Fruit fly (Drosophila melanogaster) whole organism, embryonic: ENCODE data around the gene CG42540.
A peak's percentile ranks its signal among the peaks of the same experiment; 100 is the strongest.

ENCODE experiments used
- ATbp ChIP-seq: fragments of 200-800 bp; sonication (Bioruptor generic); optimal IDR thresholded peaks from 2 replicates; lab custom pipeline; 2017; ENCODE audit warnings: missing biosample characterization, mild to moderate bottlenecking, missing genetic modification characterization, missing genetic modification reagents
- Bgb ChIP-seq: fragments of 200-800 bp; sonication (Bioruptor generic); IDR thresholded peaks from 2 replicates; pipeline ENCODE4 v1.3.6; 2022; ENCODE audit warnings: missing biosample characterization, missing genetic modification characterization; ENCODE audit not compliant: partially characterized antibody
- CG11696 ChIP-seq: fragments of 200-800 bp; sonication (Bioruptor generic); IDR thresholded peaks from 2 replicates; pipeline ENCODE4 v1.3.6; 2022; ENCODE audit warnings: missing biosample characterization, missing genetic modification characterization
- CG12659 ChIP-seq: fragments of 200-800 bp; sonication (Bioruptor generic); optimal IDR thresholded peaks from 3 replicates; lab custom pipeline; 2017; ENCODE audit warnings: mild to moderate bottlenecking, missing biosample characterization, missing genetic modification reagents, missing genetic modification characterization
- CG13775 ChIP-seq: fragments of 200-800 bp; sonication (Bioruptor generic); optimal IDR thresholded peaks from 3 replicates; lab custom pipeline; 2017; ENCODE audit warnings: missing biosample characterization, mild to moderate bottlenecking, missing genetic modification characterization
- CG15514 ChIP-seq: fragments of 200-800 bp; sonication (Bioruptor generic); optimal IDR thresholded peaks from 3 replicates; lab custom pipeline; 2017; ENCODE audit warnings: missing biosample characterization, missing genetic modification characterization, mild to moderate bottlenecking, moderate library complexity, missing genetic modification reagents
- CG15601 ChIP-seq: fragments of 200-800 bp; sonication (Bioruptor generic); optimal IDR thresholded peaks from 3 replicates; lab custom pipeline; 2019; ENCODE audit warnings: missing biosample characterization, mild to moderate bottlenecking, missing genetic modification characterization, moderate library complexity
- CG17912 ChIP-seq: fragments of 200-800 bp; sonication (Bioruptor generic); optimal IDR thresholded peaks from 2 replicates; lab custom pipeline; 2018; ENCODE audit warnings: missing biosample characterization, mild to moderate bottlenecking, missing genetic modification characterization
- CG2199 ChIP-seq: fragments of 200-800 bp; sonication (Bioruptor generic); IDR thresholded peaks from 3 replicates; pipeline ENCODE4 v1.3.6; 2022; ENCODE audit warnings: missing biosample characterization, missing genetic modification characterization
- CG32772 ChIP-seq: fragments of 200-800 bp; sonication (Bioruptor generic); IDR thresholded peaks from 2 replicates; pipeline ENCODE4 v1.3.6; 2022; ENCODE audit warnings: missing biosample characterization, missing genetic modification characterization
- CG7357 ChIP-seq: fragments of 200-800 bp; sonication (Bioruptor generic); IDR thresholded peaks from 3 replicates; pipeline ENCODE4 v1.3.6; 2022; ENCODE audit warnings: missing biosample characterization, missing genetic modification characterization
- CG7372 ChIP-seq: fragments of 200-800 bp; sonication (Bioruptor generic); IDR thresholded peaks from 2 replicates; pipeline ENCODE4 v1.3.6; 2022; ENCODE audit warnings: missing biosample characterization, missing genetic modification characterization
- CG8359 ChIP-seq: fragments of 200-800 bp; sonication (Bioruptor generic); optimal IDR thresholded peaks from 2 replicates; lab custom pipeline; 2017; ENCODE audit warnings: missing biosample characterization, mild to moderate bottlenecking, missing genetic modification characterization, borderline replicate concordance
- CG8388 ChIP-seq: fragments of 200-800 bp; sonication (Bioruptor generic); optimal IDR thresholded peaks from 2 replicates; lab custom pipeline; 2019; ENCODE audit warnings: missing biosample characterization, mild to moderate bottlenecking, missing genetic modification characterization, moderate library complexity
- D19B ChIP-seq: fragments of 200-800 bp; sonication (Bioruptor generic); optimal IDR thresholded peaks from 2 replicates; lab custom pipeline; 2017; ENCODE audit warnings: missing biosample characterization, mild to moderate bottlenecking, missing genetic modification characterization
- Dek ChIP-seq: fragments of 200-800 bp; sonication (Bioruptor generic); optimal IDR thresholded peaks from 3 replicates; lab custom pipeline; 2019; ENCODE audit warnings: missing biosample characterization, mild to moderate bottlenecking, missing genetic modification characterization, moderate library complexity
- Dip2 ChIP-seq: fragments of 200-800 bp; sonication (Bioruptor generic); IDR thresholded peaks from 2 replicates; pipeline ENCODE4 v1.3.6; 2022; ENCODE audit warnings: missing biosample characterization, missing genetic modification characterization
- Doc2 ChIP-seq: fragments of 200-800 bp; sonication (Bioruptor generic); IDR thresholded peaks from 2 replicates; pipeline ENCODE4 v1.3.6; 2022; ENCODE audit warnings: missing biosample characterization, missing genetic modification characterization
- Fer2 ChIP-seq: fragments of 200-800 bp; sonication (Bioruptor generic); optimal IDR thresholded peaks from 2 replicates; lab custom pipeline; 2018; ENCODE audit warnings: missing biosample characterization, mild to moderate bottlenecking, missing genetic modification characterization, moderate library complexity
- Fer3 ChIP-seq: fragments of 200-800 bp; sonication (Bioruptor generic); optimal IDR thresholded peaks from 2 replicates; lab custom pipeline; 2018; ENCODE audit warnings: missing biosample characterization, mild to moderate bottlenecking, missing genetic modification characterization, moderate library complexity
- GATAe ChIP-seq: fragments of 200-800 bp; sonication (Bioruptor generic); conservative IDR thresholded peaks from 2 replicates; pipeline ENCODE4 v1.3.6; 2022; ENCODE audit warnings: missing biosample characterization, missing genetic modification characterization
- HLHmδ ChIP-seq: fragments of 200-800 bp; sonication (Bioruptor generic); optimal IDR thresholded peaks from 2 replicates; lab custom pipeline; 2018; ENCODE audit warnings: missing biosample characterization, mild to moderate bottlenecking, missing genetic modification characterization, moderate library complexity
- HmgD ChIP-seq: fragments of 200-800 bp; sonication (Bioruptor generic); optimal IDR thresholded peaks from 3 replicates; lab custom pipeline; 2016; ENCODE audit warnings: missing biosample characterization, missing genetic modification characterization
- Hmr ChIP-seq: fragments of 200-800 bp; sonication (Bioruptor generic); optimal IDR thresholded peaks from 3 replicates; lab custom pipeline; 2017; ENCODE audit warnings: mild to moderate bottlenecking, missing biosample characterization, missing genetic modification reagents, missing genetic modification characterization
- Kr ChIP-seq: fragments of 200-800 bp; sonication (Bioruptor generic); optimal IDR thresholded peaks from 2 replicates; lab custom pipeline; 2017; ENCODE audit warnings: missing biosample characterization, mild to moderate bottlenecking, missing genetic modification characterization
- Lpt ChIP-seq: fragments of >200 bp; optimal IDR thresholded peaks from 2 replicates; lab custom pipeline; 2018; ENCODE audit warnings: missing biosample characterization, missing genetic modification characterization
- MTF-1 ChIP-seq: fragments of 200-800 bp; sonication (Bioruptor generic); optimal IDR thresholded peaks from 2 replicates; lab custom pipeline; 2018; ENCODE audit warnings: missing biosample characterization, mild to moderate bottlenecking, missing genetic modification characterization, borderline replicate concordance
- Med ChIP-seq: fragments of 200-800 bp; sonication (Bioruptor generic); peaks from one replicate; lab custom pipeline; 2016; ENCODE audit warnings: missing biosample characterization, missing genetic modification characterization, mild to moderate bottlenecking, inconsistent platforms, moderate library complexity
- NFAT ChIP-seq: fragments of 200-800 bp; sonication (Bioruptor generic); IDR thresholded peaks from 2 replicates; pipeline ENCODE4 v1.3.6; 2022; ENCODE audit warnings: missing biosample characterization, missing genetic modification characterization
- Nf-YA ChIP-seq: fragments of 200-800 bp; sonication (Bioruptor generic); IDR thresholded peaks from 2 replicates; pipeline ENCODE4 v1.3.6; 2022; ENCODE audit warnings: missing biosample characterization, missing genetic modification characterization
- PHDP ChIP-seq: fragments of 200-800 bp; sonication (Bioruptor generic); optimal IDR thresholded peaks from 3 replicates; lab custom pipeline; 2018; ENCODE audit warnings: missing biosample characterization, mild to moderate bottlenecking, missing genetic modification characterization, moderate library complexity
- Sox102F ChIP-seq: fragments of 200-800 bp; sonication (Bioruptor generic); optimal IDR thresholded peaks from 2 replicates; lab custom pipeline; 2018; ENCODE audit warnings: missing biosample characterization, mild to moderate bottlenecking, missing genetic modification characterization, moderate library complexity
- aop ChIP-seq: fragments of 200-800 bp; sonication (Bioruptor generic); IDR thresholded peaks from 2 replicates; pipeline ENCODE4 v1.3.6; 2022; ENCODE audit warnings: missing biosample characterization, missing genetic modification characterization
- ap ChIP-seq: fragments of 200-800 bp; sonication (Bioruptor generic); IDR thresholded peaks from 2 replicates; pipeline ENCODE4 v1.3.6; 2022; ENCODE audit warnings: missing biosample characterization, missing genetic modification characterization
- cg ChIP-seq: fragments of 200-800 bp; sonication (Bioruptor generic); optimal IDR thresholded peaks from 3 replicates; lab custom pipeline; 2019; ENCODE audit warnings: missing biosample characterization, mild to moderate bottlenecking, missing genetic modification characterization, moderate library complexity
- danr ChIP-seq: fragments of 200-800 bp; sonication (Bioruptor generic); IDR thresholded peaks from 2 replicates; pipeline ENCODE4 v1.3.6; 2022; ENCODE audit warnings: missing biosample characterization, missing genetic modification characterization
- dati ChIP-seq: fragments of 200-800 bp; sonication (Bioruptor generic); IDR thresholded peaks from 2 replicates; pipeline ENCODE4 v1.3.6; 2022; ENCODE audit warnings: missing biosample characterization, missing genetic modification characterization
- gfzf ChIP-seq: fragments of 200-800 bp; sonication (Bioruptor generic); optimal IDR thresholded peaks from 2 replicates; lab custom pipeline; 2016; ENCODE audit warnings: missing biosample characterization, mild to moderate bottlenecking, missing genetic modification characterization, moderate library complexity
- insv ChIP-seq, 2 experiments: fragments of 200-800 bp; sonication (Bioruptor generic); optimal IDR thresholded peaks; 3 replicates each; lab custom pipeline; 2016 to 2018; ENCODE audit warnings: missing biosample characterization in 2 of 2, missing genetic modification characterization in 2 of 2
- jumu ChIP-seq: fragments of 200-800 bp; sonication (Bioruptor generic); optimal IDR thresholded peaks from 3 replicates; lab custom pipeline; 2016; ENCODE audit warnings: missing biosample characterization, missing genetic modification characterization
- ken ChIP-seq: fragments of 200-800 bp; sonication (Bioruptor generic); IDR thresholded peaks from 3 replicates; pipeline ENCODE4 v1.3.6; 2022; ENCODE audit warnings: missing biosample characterization, missing genetic modification characterization
- lab ChIP-seq: fragments of 200-800 bp; sonication (Bioruptor generic); optimal IDR thresholded peaks from 3 replicates; lab custom pipeline; 2017; ENCODE audit warnings: missing biosample characterization, missing genetic modification characterization, mild to moderate bottlenecking, moderate library complexity, missing genetic modification reagents
- nerfin-1 ChIP-seq: fragments of 200-800 bp; sonication (Bioruptor generic); optimal IDR thresholded peaks from 3 replicates; lab custom pipeline; 2019; ENCODE audit warnings: missing biosample characterization, mild to moderate bottlenecking, missing genetic modification characterization, moderate library complexity
- otp ChIP-seq: fragments of 200-800 bp; sonication (Bioruptor generic); IDR thresholded peaks from 3 replicates; pipeline ENCODE4, ENCODE4 v1.3.6; 2022; ENCODE audit warnings: missing biosample characterization, missing genetic modification characterization
- pb ChIP-seq: fragments of 200-800 bp; sonication (Bioruptor generic); optimal IDR thresholded peaks from 3 replicates; lab custom pipeline; 2016; ENCODE audit warnings: missing biosample characterization, missing genetic modification characterization
- peb ChIP-seq: fragments of 200-800 bp; sonication (Bioruptor generic); IDR thresholded peaks from 2 replicates; pipeline ENCODE4 v1.3.6; 2022; ENCODE audit warnings: missing biosample characterization, missing genetic modification characterization
- run ChIP-seq: fragments of 200-800 bp; sonication (Bioruptor generic); optimal IDR thresholded peaks from 3 replicates; lab custom pipeline; 2018; ENCODE audit warnings: missing biosample characterization, mild to moderate bottlenecking, missing genetic modification characterization
- slp2 ChIP-seq: fragments of 200-800 bp; sonication (Bioruptor generic); optimal IDR thresholded peaks from 2 replicates; lab custom pipeline; 2016; ENCODE audit warnings: missing biosample characterization, missing genetic modification characterization
- so ChIP-seq: fragments of 200-800 bp; sonication (Bioruptor generic); IDR thresholded peaks from 3 replicates; pipeline ENCODE4 v1.3.6; 2022; ENCODE audit warnings: missing biosample characterization, missing genetic modification characterization
- zen2 ChIP-seq: fragments of 200-800 bp; sonication (Bioruptor generic); IDR thresholded peaks from 3 replicates; pipeline ENCODE4 v1.3.6; 2022; ENCODE audit warnings: missing biosample characterization, missing genetic modification characterization; ENCODE audit not compliant: partially characterized antibody

The CG42540 gene

DNA sequence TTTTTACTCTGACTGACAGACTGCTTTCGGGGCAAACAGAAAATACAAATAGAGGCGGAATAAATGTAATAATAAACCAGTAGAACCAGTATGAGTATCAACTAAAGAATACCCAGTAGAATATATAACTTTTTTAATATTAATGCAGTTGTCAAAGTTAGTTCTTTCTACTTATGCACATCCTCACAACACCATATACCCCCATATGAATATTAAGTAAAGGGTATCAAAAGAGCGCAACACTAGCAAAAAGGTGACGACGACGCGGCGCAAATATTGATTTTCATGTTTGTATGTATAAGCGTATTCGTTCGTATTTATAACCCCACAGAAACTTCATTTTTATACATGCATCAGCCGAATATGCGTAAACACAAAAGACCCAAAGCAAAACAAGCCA is 57.2 kb downstream of the CG42540 start (continued):
- TF ChIP-seq peb (GFP tag; lab: Robert Waterston, UW) (peak; percentile 92), CG7372 (GFP tag; lab: Robert Waterston, UW) (peak; percentile 92), nerfin-1 (tag; lab: Kevin White, UChicago) (peak; percentile 90), slp2 (GFP tag; lab: Kevin White, UChicago) (peak; percentile 76), gfzf (no peak), CG8359 (GFP tag; lab: Kevin White, UChicago) (peak; percentile 90), CG11696 (peak; percentile 80), ATbp (GFP tag; lab: Kevin White, UChicago) (peak; percentile 90), Sox102F (peak; percentile 96), PHDP (tag; lab: Kevin White, UChicago) (peak; percentile 95), Nf-YA (GFP tag; lab: Robert Waterston, UW) (peak; percentile 93), CG13775 (GFP tag; lab: Kevin White, UChicago) (peak; percentile 89), HLHmδ (GFP tag; lab: Kevin White, UChicago) (no peak), CG7357 (GFP tag; lab: Robert Waterston, UW) (peak; percentile 86), Lpt (GFP tag; lab: Kevin White, UChicago) (no peak), CG15601 (tag; lab: Kevin White, UChicago) (peak; percentile 92), Kr (GFP tag; lab: Kevin White, UChicago) (peak; percentile 77), lab (GFP tag; lab: Kevin White, UChicago) (peak; percentile 97), otp (GFP tag; lab: Robert Waterston, UW) (peak; percentile 90), insv (GFP tag; optimal IDR thresholded peaks at IDR 0.05; lab: Kevin White, UChicago) (no peak), MTF-1 (GFP tag; lab: Kevin White, UChicago) (peak; percentile 94), Med (GFP tag; lab: Kevin White, UChicago) (peak; percentile 97), Fer2 (tag; lab: Kevin White, UChicago) (peak; percentile 78), jumu (GFP tag; lab: Kevin White, UChicago) (peak; percentile 69), CG15514 (GFP tag; lab: Kevin White, UChicago) (peak; percentile 86), so (GFP tag; lab: Robert Waterston, UW) (peak; percentile 94), HmgD (GFP tag; lab: Kevin White, UChicago) (peak; percentile 2), aop (GFP tag; lab: Robert Waterston, UW) (0 out of 2 replicates have a peak, but pooled peaks have one; percentile 46), cg (GFP tag; lab: Kevin White, UChicago) (peak; percentile 31), Dek (tag; lab: Kevin White, UChicago) (peak; percentile 81), dati (GFP tag; lab: Robert Waterston, UW) (peak; percentile 89), NFAT (GFP tag; lab: Robert Waterston, UW) (peak; percentile 87), Doc2 (peak; percentile 80), CG2199 (GFP tag; lab: Robert Waterston, UW) (peak; percentile 95; the same call in 2 of the 3 replicates), Bgb (GFP tag; lab: Robert Waterston, UW) (no peak), CG12659 (GFP tag; lab: Kevin White, UChicago) (peak; percentile 94), ap (GFP tag; lab: Robert Waterston, UW) (peak; percentile 85), Dip2 (GFP tag; lab: Robert Waterston, UW) (no peak), GATAe (peak; percentile 72), pb (GFP tag; lab: Kevin White, UChicago) (peak; percentile 83), CG17912 (GFP tag; lab: Kevin White, UChicago) (peak; percentile 72), zen2 (GFP tag; lab: Robert Waterston, UW) (no peak), Hmr (GFP tag; lab: Kevin White, UChicago) (peak; percentile 88), run (tag; lab: Kevin White, UChicago) (peak; percentile 88), CG8388 (peak; percentile 87), CG32772 (GFP tag; lab: Robert Waterston, UW) (peak; percentile 92), D19B (peak; percentile 99), danr (GFP tag; lab: Robert Waterston, UW) (peak; percentile 88), Fer3 (peak; percentile 93), ken (peak; percentile 82)
